Worm (Caenorhabditis elegans) whole organism, dauer: Measurements from ENCODE around the gene clec-166.

Experiments used
- unc-62 ChIP-seq: sonication (generic microtip); optimal IDR thresholded peaks from 2 replicates; lab custom pipeline; 2017; ENCODE audit warnings: missing biosample characterization, missing genetic modification reagents, missing genetic modification characterization

Gene clec-166

ce11 chrIV:1246762-1247436 lies 4.2 kb downstream of the clec-166 start, which contains the start of the genes clec-165 and F38A1.11:
Gene clec-165, minus strand, starts transcription at chrIV:1246886.
Gene F38A1.11, plus strand, starts transcription at chrIV:1247386.
- TF ChIP-seq unc-62 (GFP tag; lab: Kevin White, UChicago) = no peak

ce11 chrIV:1245244-1245643 lies 5.9 kb downstream of the clec-166 start, which contains the start of gene F38A1.9:
Gene F38A1.9, minus strand, starts transcription at chrIV:1245344.
- no peak for TF ChIP-seq unc-62 (GFP tag; lab: Kevin White, UChicago)

ce11 chrIV:1243295-1243694 lies 7.8 kb downstream of the clec-166 start, which contains the start of gene F38A1.15:
Gene F38A1.15, minus strand, starts transcription at chrIV:1243395.
- TF ChIP-seq unc-62 (GFP tag; lab: Kevin White, UChicago) = no peak

ce11 chrIV:1239686-1240085 lies 11.5 kb downstream of the clec-166 start, which contains the start of gene F38A1.8:
Gene F38A1.8, minus strand, starts transcription at chrIV:1239852.
- no peak for TF ChIP-seq unc-62 (GFP tag; lab: Kevin White, UChicago)

- no peak for TF ChIP-seq unc-62 (GFP tag; lab: Kevin White, UChicago)
These were observed 13.0 kb downstream of the clec-166 start for ce11 chrIV:1238147-1238546.

- no peak for TF ChIP-seq unc-62 (GFP tag; lab: Kevin White, UChicago)
These were observed 15.4 kb downstream of the clec-166 start for ce11 chrIV:1235785-1236184.

ce11 chrIV:1234780-1235179 lies 16.4 kb downstream of the clec-166 start:
- TF ChIP-seq unc-62 (GFP tag; lab: Kevin White, UChicago) = no peak

ce11 chrIV:1232419-1233145 lies 18.6 kb downstream of the clec-166 start:
- TF ChIP-seq unc-62 (GFP tag; lab: Kevin White, UChicago) = no peak

ce11 chrIV:1231589-1231988 lies 19.6 kb downstream of the clec-166 start, which contains the start of gene W09G12.6:
Gene W09G12.6, plus strand, starts transcription at chrIV:1231889.
- no peak for TF ChIP-seq unc-62 (GFP tag; lab: Kevin White, UChicago)

- TF ChIP-seq unc-62 (GFP tag; lab: Kevin White, UChicago) = no peak
These were observed 22.4 kb downstream of the clec-166 start, which contains the start of gene W09G12.7 for ce11 chrIV:1228675-1229130. Gene W09G12.7, plus strand, starts transcription at chrIV:1229080.

ce11 chrIV:1225596-1226232 lies 25.4 kb downstream of the clec-166 start, which contains the start of gene W09G12.8:
Gene W09G12.8, plus strand, starts transcription at chrIV:1226182.
- no peak for TF ChIP-seq unc-62 (GFP tag; lab: Kevin White, UChicago)

ce11 chrIV:1224781-1225180 lies 26.4 kb downstream of the clec-166 start:
- TF ChIP-seq unc-62 (GFP tag; lab: Kevin White, UChicago) = no peak

ce11 chrIV:1221167-1221566 lies 30.0 kb downstream of the clec-166 start, which contains the start of gene W09G12.10:
Gene W09G12.10, minus strand, starts transcription at chrIV:1221287.
- TF ChIP-seq unc-62 (GFP tag; lab: Kevin White, UChicago) = no peak

ce11 chrIV:1216290-1216689 lies 34.9 kb downstream of the clec-166 start, which contains the start of gene W09G12.9:
Gene W09G12.9, plus strand, starts transcription at chrIV:1216590.
- TF ChIP-seq unc-62 (GFP tag; lab: Kevin White, UChicago) = no peak

- TF ChIP-seq unc-62 (GFP tag; lab: Kevin White, UChicago) = no peak
These were observed 35.6 kb downstream of the clec-166 start for ce11 chrIV:1215536-1215935.
